Fruit fly (Drosophila melanogaster): ENCODE data around the gene Hasp.

The Hasp gene

DNA sequence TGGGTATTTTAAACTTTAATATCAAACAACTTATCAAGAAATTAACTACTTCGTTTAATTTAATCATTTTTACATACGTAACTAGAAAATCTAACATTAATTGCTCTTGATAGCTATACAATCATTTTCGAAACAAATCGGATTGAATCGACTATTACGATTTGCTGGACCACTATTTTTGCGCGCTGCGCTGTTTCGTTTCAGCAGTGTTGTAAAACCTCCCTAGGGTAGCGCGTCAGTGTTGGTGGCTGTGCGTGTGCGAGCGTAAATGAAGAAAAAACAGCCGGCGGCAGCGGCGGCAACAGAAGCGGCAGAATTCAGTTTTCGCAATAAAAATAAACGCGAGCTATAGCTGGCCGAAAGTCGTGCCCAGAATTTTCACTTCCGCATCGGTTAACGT lies 16.2 kb upstream of the Hasp start, which contains the start of gene CG33116:
CG33116 (plus strand) TSS at position 233 of the 400 bp plus-strand sequence.
- no peak for TF ChIP-seq Myc (optimal IDR thresholded peaks at IDR 0.05)
- no peak for TF ChIP-seq insv (optimal IDR thresholded peaks at IDR 0.05)
- TF ChIP-seq psq (optimal IDR thresholded peaks at IDR 0.05), result no peak
- TF ChIP-seq h (optimal IDR thresholded peaks at IDR 0.05), result no peak
- TF ChIP-seq Sin3A (optimal IDR thresholded peaks at IDR 0.05), result no peak
- no peak for TF ChIP-seq ttk (optimal IDR thresholded peaks at IDR 0.05)

DNA sequence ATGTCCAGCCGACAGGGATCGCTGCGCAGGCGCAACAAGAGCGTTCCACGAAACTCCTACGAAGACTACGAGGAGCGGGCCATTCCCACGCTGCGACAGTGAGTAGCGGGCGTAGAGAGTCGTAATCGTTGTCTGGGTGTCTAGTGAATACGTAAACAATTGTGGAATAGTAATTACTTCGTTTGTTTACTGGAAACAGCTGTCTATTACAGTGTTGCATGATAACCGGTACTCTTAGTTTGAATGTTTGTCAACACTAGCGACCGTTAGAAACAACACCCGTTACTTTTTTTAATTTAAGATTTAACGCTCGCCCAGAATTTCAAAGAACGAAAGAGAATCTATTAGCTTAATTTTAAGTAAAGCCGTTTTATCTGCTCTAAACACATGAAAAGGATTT lies 13.1 kb upstream of the Hasp start, which contains the start of gene CG10165:
CG10165 (minus strand) TSS at position 214 of the 400 bp plus-strand sequence.
- TF ChIP-seq Sin3A (optimal IDR thresholded peaks at IDR 0.05), result no peak
- TF ChIP-seq h (optimal IDR thresholded peaks at IDR 0.05), result no peak

DNA sequence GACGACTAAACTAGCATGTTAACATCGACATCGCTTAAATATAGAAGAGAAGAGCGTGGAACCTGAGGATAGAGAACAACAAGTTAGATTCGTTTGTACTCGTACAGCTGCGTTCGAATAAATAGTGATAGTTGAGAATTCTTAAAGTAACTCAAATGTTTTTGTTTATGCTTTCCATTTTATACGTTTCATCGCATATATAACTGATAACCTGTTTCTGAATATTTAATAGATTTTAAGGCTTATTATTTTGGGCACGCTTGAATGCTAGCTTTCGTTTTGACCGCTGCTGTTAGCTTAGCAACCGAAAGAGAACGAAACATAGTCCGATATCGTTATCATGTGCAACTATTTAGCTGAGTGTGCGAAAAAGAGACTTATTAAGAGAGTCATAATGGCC lies 11.3 kb upstream of the Hasp start:
- TF ChIP-seq Sin3A (optimal IDR thresholded peaks at IDR 0.05), result no peak
- no peak for TF ChIP-seq Myc (optimal IDR thresholded peaks at IDR 0.05)
- no peak for TF ChIP-seq psq (optimal IDR thresholded peaks at IDR 0.05)
- TF ChIP-seq h (optimal IDR thresholded peaks at IDR 0.05), result no peak
- no peak for TF ChIP-seq insv (optimal IDR thresholded peaks at IDR 0.05)
- no peak for TF ChIP-seq ttk (optimal IDR thresholded peaks at IDR 0.05)

- TF ChIP-seq ttk (optimal IDR thresholded peaks at IDR 0.05), result no peak
- no peak for TF ChIP-seq h (optimal IDR thresholded peaks at IDR 0.05)
- no peak for TF ChIP-seq insv (optimal IDR thresholded peaks at IDR 0.05)
- no peak for TF ChIP-seq Sin3A (optimal IDR thresholded peaks at IDR 0.05)
- no peak for TF ChIP-seq Myc (optimal IDR thresholded peaks at IDR 0.05)
These were observed 9.8 kb upstream of the Hasp start for dm6 chr2L:19526844-19527243.

DNA sequence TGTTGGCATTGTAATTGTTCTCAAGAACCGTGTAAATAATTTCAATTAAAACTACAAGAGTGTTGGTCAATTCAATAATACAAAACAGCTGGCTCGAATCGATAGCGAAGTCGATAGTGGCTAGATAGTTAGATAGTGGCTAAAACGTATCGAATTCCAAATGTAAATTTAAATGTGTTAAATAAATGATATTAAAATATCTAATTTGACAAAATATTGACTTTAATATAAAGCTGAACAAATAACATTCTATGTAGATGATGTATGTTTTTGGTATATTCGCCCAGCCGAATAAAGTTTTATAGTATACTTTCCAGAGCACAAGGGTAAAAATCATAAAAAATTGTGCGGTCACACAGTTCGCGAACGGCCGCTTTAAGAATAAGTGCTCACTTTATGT lies 9.3 kb upstream of the Hasp start, which contains the start of the genes Dpm1 and CG10137:
Dpm1 (minus strand) TSS at position 53 of the 400 bp plus-strand sequence.
CG10137 (plus strand) TSS at position 371 of the 400 bp plus-strand sequence.
- TF ChIP-seq insv (optimal IDR thresholded peaks at IDR 0.05) (no peak), Sin3A (optimal IDR thresholded peaks at IDR 0.05) (no peak), h (optimal IDR thresholded peaks at IDR 0.05) (no peak), ttk (optimal IDR thresholded peaks at IDR 0.05) (no peak), psq (optimal IDR thresholded peaks at IDR 0.05) (no peak), Myc (optimal IDR thresholded peaks at IDR 0.05) (no peak)

- no peak for TF ChIP-seq Myc (optimal IDR thresholded peaks at IDR 0.05)
- no peak for TF ChIP-seq psq (optimal IDR thresholded peaks at IDR 0.05)
- TF ChIP-seq insv (optimal IDR thresholded peaks at IDR 0.05), result no peak
- TF ChIP-seq h (optimal IDR thresholded peaks at IDR 0.05), result no peak
- no peak for TF ChIP-seq Sin3A (optimal IDR thresholded peaks at IDR 0.05)
- TF ChIP-seq ttk (optimal IDR thresholded peaks at IDR 0.05), result no peak
These were observed 2.6 kb upstream of the Hasp start for dm6 chr2L:19519611-19520010.

DNA sequence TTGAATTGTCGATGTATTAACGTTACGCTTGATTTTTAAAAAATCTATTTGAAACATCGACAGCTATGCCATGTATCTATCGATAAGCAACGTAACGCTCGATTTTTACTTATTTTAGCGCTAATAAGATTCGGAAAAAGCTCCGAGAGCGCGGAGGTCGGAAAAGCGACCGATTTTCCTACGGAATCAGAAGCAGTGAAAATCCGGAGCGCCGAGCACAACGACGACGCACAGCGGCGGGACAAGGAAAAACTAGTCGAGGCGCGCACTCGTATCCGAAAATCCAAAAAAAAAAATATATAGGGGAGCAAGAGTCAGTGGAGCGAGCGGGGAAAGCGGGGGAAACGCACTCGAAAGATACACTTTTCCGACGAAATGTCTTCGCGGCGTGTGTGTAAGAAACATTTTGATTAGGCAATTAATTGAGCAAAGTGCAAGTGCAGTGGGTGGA lies 1.7 kb upstream of the Hasp start, which contains the start of gene CG10132:
CG10132 (plus strand) TSS at position 189 of the 451 bp plus-strand sequence.
- TF ChIP-seq psq (optimal IDR thresholded peaks at IDR 0.05) (no peak), Sin3A (optimal IDR thresholded peaks at IDR 0.05) (no peak), h (optimal IDR thresholded peaks at IDR 0.05) (no peak), insv (optimal IDR thresholded peaks at IDR 0.05) (no peak), ttk (optimal IDR thresholded peaks at IDR 0.05) (no peak), Myc (optimal IDR thresholded peaks at IDR 0.05) (no peak)

- TF ChIP-seq psq (optimal IDR thresholded peaks at IDR 0.05), result no peak
- TF ChIP-seq ttk (optimal IDR thresholded peaks at IDR 0.05), result no peak
- no peak for TF ChIP-seq Myc (optimal IDR thresholded peaks at IDR 0.05)
- TF ChIP-seq h (optimal IDR thresholded peaks at IDR 0.05), result no peak
- no peak for TF ChIP-seq Sin3A (optimal IDR thresholded peaks at IDR 0.05)
- TF ChIP-seq insv (optimal IDR thresholded peaks at IDR 0.05), result no peak
These were observed 942 bp downstream of the Hasp start for dm6 chr2L:19516062-19516461.

DNA sequence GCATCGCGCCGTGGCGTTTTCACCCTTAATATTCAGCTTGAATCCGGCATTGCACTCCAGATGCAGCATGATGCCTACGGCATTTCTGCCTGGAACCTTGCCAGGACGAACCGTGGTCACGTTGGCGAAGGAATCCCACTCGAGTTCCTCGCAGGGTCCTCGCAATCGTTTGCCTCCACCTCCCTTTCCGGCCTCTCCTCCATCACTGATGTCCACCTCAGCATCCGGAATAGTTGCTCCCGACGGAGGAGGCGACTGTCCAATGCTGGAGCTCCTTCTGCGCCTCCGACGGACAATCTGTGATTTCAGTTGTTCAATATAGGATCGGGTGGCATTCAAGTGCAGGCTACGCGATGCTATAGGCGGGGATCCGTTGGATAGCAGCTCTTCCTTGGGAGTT lies 4.8 kb downstream of the Hasp start:
- TF ChIP-seq h (optimal IDR thresholded peaks at IDR 0.05), result no peak
- no peak for TF ChIP-seq Myc (optimal IDR thresholded peaks at IDR 0.05)
- TF ChIP-seq psq (optimal IDR thresholded peaks at IDR 0.05), result no peak
- TF ChIP-seq insv (optimal IDR thresholded peaks at IDR 0.05), result no peak
- TF ChIP-seq Sin3A (optimal IDR thresholded peaks at IDR 0.05), result no peak
- no peak for TF ChIP-seq ttk (optimal IDR thresholded peaks at IDR 0.05)

DNA sequence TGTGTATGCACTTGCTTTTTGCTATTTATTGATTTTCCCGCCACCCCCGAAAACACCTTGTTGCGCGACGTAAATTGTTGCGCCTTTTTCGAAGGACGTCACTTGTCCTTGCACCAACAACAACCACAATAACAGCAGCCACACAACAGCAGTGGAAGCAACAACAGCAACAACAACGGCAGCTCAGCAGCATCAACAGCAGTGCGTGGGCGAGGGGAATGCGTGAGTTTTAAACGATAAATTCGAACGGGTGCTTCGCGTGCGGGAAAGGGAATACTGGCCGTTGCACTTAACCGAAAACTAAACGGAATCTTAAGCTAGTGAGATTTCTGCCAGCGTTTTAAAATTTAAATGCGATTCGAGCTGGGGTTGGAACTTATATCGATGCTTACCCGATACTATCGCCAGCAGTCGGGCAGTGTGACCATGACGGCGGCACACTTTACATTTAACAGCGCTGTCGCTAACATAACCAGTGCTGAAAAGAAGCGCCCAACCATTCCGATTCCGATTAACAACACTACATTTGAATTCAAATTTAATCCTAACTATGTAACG lies 8.6 kb downstream of the Hasp start, which contains the start of gene cyst:
cyst (minus strand) TSS at position 404 of the 558 bp plus-strand sequence.
- TF ChIP-seq Myc (optimal IDR thresholded peaks at IDR 0.05) (no peak), ttk (optimal IDR thresholded peaks at IDR 0.05) (no peak), insv (optimal IDR thresholded peaks at IDR 0.05) (no peak), Sin3A (optimal IDR thresholded peaks at IDR 0.05) (no peak), h (optimal IDR thresholded peaks at IDR 0.05) (no peak), psq (optimal IDR thresholded peaks at IDR 0.05) (no peak)

- TF ChIP-seq h (optimal IDR thresholded peaks at IDR 0.05), result no peak
- no peak for TF ChIP-seq ttk (optimal IDR thresholded peaks at IDR 0.05)
- TF ChIP-seq Sin3A (optimal IDR thresholded peaks at IDR 0.05), result no peak
- no peak for TF ChIP-seq Myc (optimal IDR thresholded peaks at IDR 0.05)
- TF ChIP-seq insv (optimal IDR thresholded peaks at IDR 0.05), result no peak
- TF ChIP-seq psq (optimal IDR thresholded peaks at IDR 0.05), result no peak
These were observed 10.7 kb downstream of the Hasp start for dm6 chr2L:19506323-19506722.

dm6 chr2L:19497983-19498382 lies 19.0 kb downstream of the Hasp start, which contains the start of gene Top3alpha:
Gene Top3alpha (plus strand): TSS chr2L:19498168.
- TF ChIP-seq insv (optimal IDR thresholded peaks at IDR 0.05) (no peak), psq (optimal IDR thresholded peaks at IDR 0.05) (no peak), Sin3A (optimal IDR thresholded peaks at IDR 0.05) (no peak), ttk (optimal IDR thresholded peaks at IDR 0.05) (no peak), h (optimal IDR thresholded peaks at IDR 0.05) (no peak), Myc (optimal IDR thresholded peaks at IDR 0.05) (no peak)
